Worm (Caenorhabditis elegans) whole organism, young adult: ENCODE data around the gene C55A6.10.

Source experiments
- B0336.3 ChIP-seq: fragments of 200-800 bp; sonication (Bioruptor generic); IDR thresholded peaks from 2 replicates; pipeline ENCODE4 v1.3.6; 2022; ENCODE audit warnings: missing genetic modification characterization, missing compliant biosample characterization
- F22D6.2 ChIP-seq: sonication (generic microtip); optimal IDR thresholded peaks from 2 replicates; lab custom pipeline; 2016; ENCODE audit warnings: mild to moderate bottlenecking, missing genetic modification characterization, missing compliant biosample characterization
- F33H1.4 ChIP-seq: fragments of 200-800 bp; sonication (Bioruptor generic); IDR thresholded peaks from 2 replicates; pipeline ENCODE4 v1.3.6; 2022; ENCODE audit warnings: missing genetic modification reagents, missing genetic modification characterization, missing compliant biosample characterization
- F37B4.10 ChIP-seq: fragments of 200-800 bp; sonication (Bioruptor generic); IDR thresholded peaks from 2 replicates; pipeline ENCODE4 v1.3.6; 2022; ENCODE audit warnings: missing genetic modification characterization, missing compliant biosample characterization
- F39B2.1 ChIP-seq: fragments of 200-800 bp; sonication (Bioruptor generic); IDR thresholded peaks from 2 replicates; pipeline ENCODE4 v1.3.6; 2022; ENCODE audit warnings: missing genetic modification reagents, missing genetic modification characterization, missing compliant biosample characterization
- F49E8.2 ChIP-seq: sonication (generic microtip); optimal IDR thresholded peaks from 3 replicates; lab custom pipeline; 2017; ENCODE audit warnings: missing genetic modification characterization, mild to moderate bottlenecking, missing compliant biosample characterization, antibody characterized with exemption, moderate library complexity; ENCODE audit not compliant: insufficient read depth
- F55B11.4 ChIP-seq: sonication (generic microtip); optimal IDR thresholded peaks from 2 replicates; lab custom pipeline; 2016; ENCODE audit warnings: missing compliant biosample characterization, missing genetic modification characterization, borderline replicate concordance; ENCODE audit not compliant: insufficient read depth
- akir-1 ChIP-seq: fragments of 200-800 bp; sonication (Bioruptor generic); optimal IDR thresholded peaks from 2 replicates; lab custom pipeline; 2018; ENCODE audit warnings: mild to moderate bottlenecking, missing genetic modification characterization, moderate library complexity, missing compliant biosample characterization
- aptf-3 ChIP-seq: fragments of 200-800 bp; sonication (Bioruptor generic); IDR thresholded peaks from 2 replicates; pipeline ENCODE4 v1.3.6; 2022; ENCODE audit warnings: missing genetic modification characterization, missing compliant biosample characterization
- attf-3 ChIP-seq: fragments of 200-800 bp; sonication (Bioruptor generic); conservative IDR thresholded peaks from 2 replicates; pipeline ENCODE4 v1.3.6; 2022; ENCODE audit warnings: missing genetic modification reagents, missing genetic modification characterization, missing compliant biosample characterization
- bed-2 ChIP-seq: fragments of 200-800 bp; sonication (Bioruptor generic); IDR thresholded peaks from 2 replicates; pipeline ENCODE4 v1.3.6; 2022; ENCODE audit warnings: missing genetic modification reagents, missing genetic modification characterization, missing compliant biosample characterization
- ccch-3 ChIP-seq: fragments of 200-800 bp; sonication (Bioruptor generic); optimal IDR thresholded peaks from 2 replicates; lab custom pipeline; 2018; ENCODE audit warnings: mild to moderate bottlenecking, missing genetic modification characterization, missing compliant biosample characterization
- ceh-58 ChIP-seq: fragments of 200-800 bp; sonication (Bioruptor generic); IDR thresholded peaks from 2 replicates; pipeline ENCODE4 v1.3.6; 2022; ENCODE audit warnings: missing genetic modification characterization, missing compliant biosample characterization
- ceh-79 ChIP-seq: sonication (generic microtip); optimal IDR thresholded peaks from 2 replicates; lab custom pipeline; 2017; ENCODE audit warnings: mild to moderate bottlenecking, missing genetic modification characterization, missing compliant biosample characterization
- ceh-91 ChIP-seq: fragments of 200-800 bp; sonication (Bioruptor generic); IDR thresholded peaks from 2 replicates; pipeline ENCODE4 v1.3.6; 2022; ENCODE audit warnings: missing genetic modification reagents, missing genetic modification characterization, missing compliant biosample characterization
- chd-7 ChIP-seq: sonication (generic microtip); optimal IDR thresholded peaks from 2 replicates; lab custom pipeline; 2016; ENCODE audit warnings: mild to moderate bottlenecking, missing genetic modification characterization, moderate library complexity, missing compliant biosample characterization
- dpl-1 ChIP-seq: fragments of 150-350 bp; optimal IDR thresholded peaks from 2 replicates; lab custom pipeline; 2014; ENCODE audit warnings: missing biosample characterization, missing genetic modification reagents, missing genetic modification characterization
- efl-1 ChIP-seq: fragments of 150-350 bp; optimal IDR thresholded peaks from 2 replicates; lab custom pipeline; 2014; ENCODE audit warnings: missing biosample characterization, missing genetic modification reagents, missing genetic modification characterization
- ekl-4 ChIP-seq: fragments of 200-800 bp; sonication (Bioruptor generic); IDR thresholded peaks from 2 replicates; pipeline ENCODE4 v1.3.6; 2022; ENCODE audit warnings: missing genetic modification reagents, missing genetic modification characterization, missing compliant biosample characterization
- fkh-3 ChIP-seq: sonication (generic microtip); optimal IDR thresholded peaks from 2 replicates; lab custom pipeline; 2016; ENCODE audit warnings: mild to moderate bottlenecking, missing genetic modification characterization, missing compliant biosample characterization
- him-1 ChIP-seq: sonication (generic microtip); optimal IDR thresholded peaks from 2 replicates; lab custom pipeline; 2016; ENCODE audit warnings: missing genotype, missing genetic modification reagents, missing genetic modification characterization, missing compliant biosample characterization
- hrde-1 ChIP-seq: sonication (generic microtip); optimal IDR thresholded peaks from 2 replicates; lab custom pipeline; 2016; ENCODE audit warnings: missing genetic modification characterization, mild to moderate bottlenecking, missing compliant biosample characterization, moderate library complexity, missing genotype, missing genetic modification reagents, borderline replicate concordance
- lag-1 ChIP-seq: fragments of 200-800 bp; sonication (Bioruptor generic); IDR thresholded peaks from 2 replicates; pipeline ENCODE4 v1.3.6; 2022; ENCODE audit warnings: missing genetic modification reagents, missing genetic modification characterization, missing compliant biosample characterization
- let-526 ChIP-seq: fragments of 200-800 bp; sonication (Bioruptor generic); IDR thresholded peaks from 2 replicates; pipeline ENCODE4 v1.3.6; 2022; ENCODE audit warnings: missing genetic modification reagents, missing genetic modification characterization, missing compliant biosample characterization
- let-607 ChIP-seq, 2 experiments: fragments of 200-800 bp in 1 of 2; sonication (Bioruptor generic) in 1 of 2; sonication (generic microtip) in 1 of 2; optimal IDR thresholded peaks; 2 replicates each; lab custom pipeline; 2016 to 2018; ENCODE audit warnings: mild to moderate bottlenecking in 2 of 2, missing compliant biosample characterization in 2 of 2, missing genetic modification characterization in 2 of 2, moderate library complexity in 2 of 2, missing genotype in 1 of 2
- lin-26 ChIP-seq: fragments of 200-800 bp; sonication (Bioruptor generic); IDR thresholded peaks from 2 replicates; pipeline ENCODE4 v1.3.6; 2022; ENCODE audit warnings: missing genetic modification reagents, missing genetic modification characterization, missing compliant biosample characterization
- lin-35 ChIP-seq, 3 experiments: fragments of 150-350 bp in 2 of 3; sonication (generic microtip) in 1 of 3; optimal IDR thresholded peaks; 2 replicates each; lab custom pipeline; 2014 to 2018; ENCODE audit warnings: missing biosample characterization in 3 of 3, missing genetic modification characterization in 3 of 3, missing genetic modification reagents in 3 of 3
- lsl-1 ChIP-seq: fragments of 200-800 bp; sonication (Bioruptor generic); optimal IDR thresholded peaks from 2 replicates; lab custom pipeline; 2018; ENCODE audit warnings: mild to moderate bottlenecking, missing genetic modification characterization, moderate library complexity, missing compliant biosample characterization
- madf-6 ChIP-seq: fragments of 200-800 bp; sonication (Bioruptor generic); IDR thresholded peaks from 2 replicates; pipeline ENCODE4 v1.3.6; 2022; ENCODE audit warnings: missing genetic modification reagents, missing genetic modification characterization, missing compliant biosample characterization
- madf-8 ChIP-seq: fragments of 200-800 bp; sonication (Bioruptor generic); conservative IDR thresholded peaks from 2 replicates; pipeline ENCODE4 v1.3.6; 2022; ENCODE audit warnings: missing genetic modification reagents, missing genetic modification characterization, missing compliant biosample characterization
- mel-28 ChIP-seq: sonication (generic microtip); optimal IDR thresholded peaks from 2 replicates; lab custom pipeline; 2016; ENCODE audit warnings: borderline replicate concordance, mild to moderate bottlenecking, missing genetic modification characterization, missing compliant biosample characterization
- mes-4 ChIP-seq: sonication (generic microtip); optimal IDR thresholded peaks from 2 replicates; lab custom pipeline; 2016; ENCODE audit warnings: missing genotype, missing genetic modification characterization, missing compliant biosample characterization
- mxl-1 ChIP-seq: sonication (generic microtip); optimal IDR thresholded peaks from 2 replicates; lab custom pipeline; 2016; ENCODE audit warnings: missing genetic modification characterization, missing compliant biosample characterization
- nhr-120 ChIP-seq: fragments of 200-800 bp; sonication (Bioruptor generic); IDR thresholded peaks from 2 replicates; pipeline ENCODE4 v1.3.6; 2022; ENCODE audit warnings: missing genetic modification characterization, missing compliant biosample characterization
- pbrm-1 ChIP-seq: fragments of 200-800 bp; sonication (Bioruptor generic); IDR thresholded peaks from 2 replicates; pipeline ENCODE4 v1.3.6; 2022; ENCODE audit warnings: missing genetic modification reagents, missing genetic modification characterization, missing compliant biosample characterization
- pha-4 ChIP-seq: fragments of 150-350 bp; sonication (generic microtip); optimal IDR thresholded peaks from 2 replicates; lab custom pipeline; 2014; ENCODE audit warnings: missing biosample characterization, missing genetic modification reagents, missing genetic modification characterization
- rec-8 ChIP-seq, 2 experiments: sonication (generic microtip); optimal IDR thresholded peaks; 2 replicates each; lab custom pipeline; 2016; ENCODE audit warnings: mild to moderate bottlenecking in 2 of 2, missing genetic modification characterization in 2 of 2, missing genetic modification reagents in 2 of 2, missing genotype in 2 of 2, missing biosample characterization in 1 of 2, missing compliant biosample characterization in 1 of 2, moderate library complexity in 1 of 2
- rpc-1 ChIP-seq, 2 experiments: fragments of 150-350 bp in 1 of 2; sonication (generic microtip) in 1 of 2; optimal IDR thresholded peaks; 2 replicates each; lab custom pipeline; 2014 to 2018; ENCODE audit warnings: missing biosample characterization in 1 of 2, missing genetic modification characterization in 1 of 2, missing genetic modification reagents in 1 of 2, missing genotype in 1 of 2
- snpc-3.4 ChIP-seq: sonication (generic microtip); optimal IDR thresholded peaks from 2 replicates; lab custom pipeline; 2017; ENCODE audit warnings: missing genetic modification characterization, mild to moderate bottlenecking, missing compliant biosample characterization, antibody characterized with exemption, moderate library complexity, missing genotype, missing genetic modification reagents
- somi-1 ChIP-seq: fragments of 200-800 bp; sonication (Bioruptor generic); optimal IDR thresholded peaks from 2 replicates; lab custom pipeline; 2018; ENCODE audit warnings: mild to moderate bottlenecking, missing genetic modification characterization, missing compliant biosample characterization
- tbx-9 ChIP-seq: sonication (generic microtip); optimal IDR thresholded peaks from 2 replicates; lab custom pipeline; 2016; ENCODE audit warnings: borderline replicate concordance, missing genetic modification characterization, inconsistent platforms, missing compliant biosample characterization
- tlf-1 ChIP-seq: fragments of 200-800 bp; sonication (Bioruptor generic); optimal IDR thresholded peaks from 2 replicates; lab custom pipeline; 2018; ENCODE audit warnings: mild to moderate bottlenecking, missing genetic modification characterization, missing compliant biosample characterization
- unc-130 ChIP-seq: sonication (generic microtip); optimal IDR thresholded peaks from 2 replicates; lab custom pipeline; 2016; ENCODE audit warnings: missing genetic modification reagents, missing genetic modification characterization, missing compliant biosample characterization
- unc-62 ChIP-seq: fragments of 150-350 bp; optimal IDR thresholded peaks from 2 replicates; lab custom pipeline; 2014; ENCODE audit warnings: missing biosample characterization, missing genetic modification reagents, missing genetic modification characterization
- zim-3 ChIP-seq: sonication (generic microtip); optimal IDR thresholded peaks from 2 replicates; lab custom pipeline; 2017; ENCODE audit warnings: mild to moderate bottlenecking, missing genetic modification characterization, moderate library complexity, missing compliant biosample characterization
- ztf-3 ChIP-seq: fragments of 200-800 bp; sonication (Bioruptor generic); optimal IDR thresholded peaks from 2 replicates; lab custom pipeline; 2018; ENCODE audit warnings: mild to moderate bottlenecking, missing genetic modification characterization, missing compliant biosample characterization

C55A6.10 gene

DNA sequence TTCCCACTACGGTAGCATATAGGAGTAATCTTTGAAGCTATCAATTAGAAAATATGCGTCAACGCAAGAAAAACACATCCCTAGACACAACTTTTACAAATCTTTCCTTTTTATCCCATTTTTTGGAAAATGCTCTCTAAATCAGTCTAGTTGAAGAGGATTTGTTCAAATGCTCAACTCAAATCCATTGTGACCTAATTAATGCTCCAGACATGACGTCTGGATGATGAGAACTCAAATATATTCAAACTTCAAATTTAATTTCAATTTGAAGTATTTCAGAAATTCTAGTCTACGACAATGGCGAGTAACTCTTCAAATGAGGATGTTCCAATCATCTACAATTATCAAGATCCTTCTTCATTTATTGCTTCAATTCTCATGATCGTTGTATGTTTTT, 47.2 kb downstream of the C55A6.10 start, which contains the start of gene srx-85:
TSS of gene srx-85 (plus strand) at position 301 of the 400 bp plus-strand sequence.
- TF ChIP-seq attf-3 (no peak), let-607 (tag; optimal IDR thresholded peaks at IDR 0.05; lab: Kevin White, UChicago) (no peak), rec-8 (tag; optimal IDR thresholded peaks at IDR 0.05; lab: Kevin White, UChicago) (no peak), fkh-3 (tag; lab: Kevin White, UChicago) (no peak), dpl-1 (GFP tag; lab: Kevin White, UChicago) (no peak), snpc-3.4 (tag; lab: Kevin White, UChicago) (no peak), ceh-79 (tag; lab: Kevin White, UChicago) (no peak), lin-26 (GFP tag; lab: Robert Waterston, UW) (no peak), F37B4.10 (GFP tag; lab: Robert Waterston, UW) (no peak), unc-130 (GFP tag; lab: Kevin White, UChicago) (no peak), somi-1 (GFP tag; lab: Kevin White, UChicago) (no peak), ceh-58 (GFP tag; lab: Robert Waterston, UW) (no peak), bed-2 (GFP tag; lab: Robert Waterston, UW) (no peak), mxl-1 (tag; lab: Kevin White, UChicago) (no peak), chd-7 (tag; lab: Kevin White, UChicago) (no peak)

DNA sequence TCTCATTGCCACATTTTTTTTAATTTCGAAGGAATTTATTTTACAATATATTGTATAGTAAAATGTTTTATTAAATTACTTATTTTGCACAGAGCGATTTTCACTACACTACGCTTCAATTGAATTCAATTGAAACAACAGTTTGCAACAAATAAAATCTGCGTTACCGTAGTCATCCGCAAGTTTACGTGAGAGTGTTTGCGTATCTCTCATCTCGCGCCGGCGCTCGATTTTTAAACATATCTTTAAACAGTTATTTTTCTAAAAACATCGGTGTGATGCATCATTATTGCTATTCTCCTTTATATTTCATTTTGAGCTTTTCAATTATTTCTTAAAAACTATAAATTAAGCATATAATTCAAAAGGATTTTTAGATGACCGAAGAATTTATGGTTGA, 49.1 kb downstream of the C55A6.10 start, which contains the start of gene duo-1:
TSS of gene duo-1 (plus strand) at position 371 of the 400 bp plus-strand sequence.
- peak; percentile 66 for TF ChIP-seq F33H1.4
- no peak for TF ChIP-seq F37B4.10 (GFP tag; lab: Robert Waterston, UW)
- no peak for TF ChIP-seq nhr-120 (GFP tag; lab: Robert Waterston, UW)
- TF ChIP-seq ceh-91 (GFP tag; lab: Robert Waterston, UW): peak; percentile 79
- peak; percentile 39 for TF ChIP-seq him-1
- peak; percentile 80 for TF ChIP-seq lsl-1 (GFP tag; lab: Kevin White, UChicago)
- TF ChIP-seq aptf-3 (GFP tag; lab: Robert Waterston, UW): no peak
- no peak for TF ChIP-seq ccch-3 (GFP tag; lab: Kevin White, UChicago)
- peak; percentile 95 for TF ChIP-seq efl-1
- TF ChIP-seq ztf-3 (GFP tag; lab: Kevin White, UChicago): no peak
- TF ChIP-seq F22D6.2: no peak
- TF ChIP-seq snpc-3.4 (tag; lab: Kevin White, UChicago): peak; percentile 49
- TF ChIP-seq tbx-9 (tag; lab: Kevin White, UChicago): no peak
- TF ChIP-seq dpl-1 (GFP tag; lab: Kevin White, UChicago): peak; percentile 82
- TF ChIP-seq pha-4 (tag; lab: Kevin White, UChicago): no peak
- TF ChIP-seq zim-3 (tag; lab: Kevin White, UChicago): no peak
- no peak for TF ChIP-seq unc-62
- TF ChIP-seq F55B11.4: no peak
- peak; percentile 88 for TF ChIP-seq madf-8 (GFP tag; lab: Robert Waterston, UW)
- no peak for TF ChIP-seq rpc-1 (optimal IDR thresholded peaks at IDR 0.05; lab: Kevin White, UChicago)
- no peak for TF ChIP-seq rpc-1 (tag; optimal IDR thresholded peaks at IDR 0.05; lab: Kevin White, UChicago)
- no peak for TF ChIP-seq lag-1 (GFP tag; lab: Robert Waterston, UW)
- no peak for TF ChIP-seq hrde-1 (tag; lab: Kevin White, UChicago)
- TF ChIP-seq madf-6 (GFP tag; lab: Robert Waterston, UW): peak; percentile 95
- no peak for TF ChIP-seq akir-1 (GFP tag; lab: Kevin White, UChicago)
- peak; percentile 60 for TF ChIP-seq unc-130 (GFP tag; lab: Kevin White, UChicago)
- TF ChIP-seq ekl-4 (GFP tag; lab: Robert Waterston, UW): 0 out of 2 replicates have a peak, but pooled peaks have one; percentile 51
- TF ChIP-seq mes-4: no peak
- TF ChIP-seq pbrm-1 (GFP tag; lab: Robert Waterston, UW): no peak
- no peak for TF ChIP-seq mel-28 (tag; lab: Kevin White, UChicago)
- TF ChIP-seq B0336.3 (GFP tag; lab: Robert Waterston, UW): no peak
- no peak for TF ChIP-seq F39B2.1
- TF ChIP-seq let-526 (GFP tag; lab: Robert Waterston, UW): no peak
- TF ChIP-seq lin-35 (GFP tag; optimal IDR thresholded peaks at IDR 0.05; lab: Kevin White, UChicago): peak in 1 of 3 experiments; percentile 41
- TF ChIP-seq F49E8.2 (tag; lab: Kevin White, UChicago): no peak
- no peak for TF ChIP-seq tlf-1
